Fruit fly (Drosophila melanogaster): ENCODE measurements around the gene CG3436.

Gene CG3436

DNA sequence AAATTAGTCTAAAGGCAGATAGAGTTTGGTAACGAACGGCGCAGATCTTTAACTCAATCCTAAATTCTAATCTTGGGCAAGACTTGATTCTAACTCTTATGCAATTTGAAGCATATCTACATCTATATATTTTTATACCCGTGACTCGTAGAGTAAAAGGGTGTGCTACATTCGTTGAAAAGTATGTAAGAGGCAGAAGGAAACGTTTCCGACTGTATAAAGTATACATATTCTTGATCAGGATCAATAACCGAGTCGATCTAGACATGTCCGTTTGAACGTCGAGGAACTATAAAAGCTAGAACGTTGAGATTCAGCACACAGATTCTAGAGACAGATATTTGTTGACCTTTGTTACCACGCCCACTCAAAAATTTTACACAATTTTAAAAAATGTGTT is 39.4 kb upstream of the CG3436 start, which contains the start of gene CG13694:
Gene CG13694 (minus strand): TSS at position 101 of the 400 bp plus-strand sequence.
- no peak for TF ChIP-seq her (GFP tag; optimal IDR thresholded peaks at IDR 0.05)
- no peak for TF ChIP-seq CG7928 (GFP tag; optimal IDR thresholded peaks at IDR 0.05)
- no peak for TF ChIP-seq h (optimal IDR thresholded peaks at IDR 0.05)
- no peak for TF ChIP-seq D19A (tag; optimal IDR thresholded peaks at IDR 0.05)
- TF ChIP-seq Gsc (GFP tag; IDR thresholded peaks at IDR 0.05) = no peak
- no peak for TF ChIP-seq cato (GFP tag; optimal IDR thresholded peaks at IDR 0.05; ENCODE audit: borderline replicate concordance)
- TF ChIP-seq CG7372 (GFP tag; IDR thresholded peaks at IDR 0.05) = no peak
- TF ChIP-seq E2f2 (GFP tag; IDR thresholded peaks at IDR 0.05) = no peak
- TF ChIP-seq CG2678 (tag; optimal IDR thresholded peaks at IDR 0.05) = no peak
- TF ChIP-seq CG7839 (tag; optimal IDR thresholded peaks at IDR 0.05) = no peak
- no peak for TF ChIP-seq CrebB (tag; optimal IDR thresholded peaks at IDR 0.05)
- TF ChIP-seq dan (GFP tag; IDR thresholded peaks at IDR 0.05) = no peak
- TF ChIP-seq CG10366 (GFP tag; IDR thresholded peaks at IDR 0.05) = no peak
- TF ChIP-seq CG6854 (GFP tag; optimal IDR thresholded peaks at IDR 0.05) = no peak
- no peak for TF ChIP-seq Lim3 (GFP tag; IDR thresholded peaks at IDR 0.05)
- TF ChIP-seq maf-S (GFP tag; optimal IDR thresholded peaks at IDR 0.05) = no peak
- no peak for TF ChIP-seq CG17912 (GFP tag; optimal IDR thresholded peaks at IDR 0.05)

dm6 chr2L:117750-118149 is 38.1 kb upstream of the CG3436 start:
- TF ChIP-seq CG15269 (tag; optimal IDR thresholded peaks at IDR 0.05) (peak; percentile 20), CG34376 (GFP tag; optimal IDR thresholded peaks at IDR 0.05) (peak; percentile 16), Pdp1 (GFP tag; optimal IDR thresholded peaks at IDR 0.05) (peak in 1 of 2 experiments; percentile 12), cwo (GFP tag; optimal IDR thresholded peaks at IDR 0.05) (peak; percentile 13), usp (GFP tag; optimal IDR thresholded peaks at IDR 0.05) (no peak), Fer1 (GFP tag; optimal IDR thresholded peaks at IDR 0.05) (peak; percentile 75), bsh (GFP tag; optimal IDR thresholded peaks at IDR 0.05) (peak in 1 of 2 experiments; percentile 33), HmgZ (tag; optimal IDR thresholded peaks at IDR 0.05) (peak; percentile 14), CG6683 (GFP tag; optimal IDR thresholded peaks at IDR 0.05) (peak; percentile 49), CG18011 (GFP tag; optimal IDR thresholded peaks at IDR 0.05) (no peak), CrebB (tag; optimal IDR thresholded peaks at IDR 0.05) (peak; percentile 20), Sox100B (GFP tag; optimal IDR thresholded peaks at IDR 0.05) (peak; percentile 38), CG12299 (tag; optimal IDR thresholded peaks at IDR 0.05) (peak; percentile 28), CG32767 (GFP tag; IDR thresholded peaks at IDR 0.05) (0 out of 2 replicates have a peak, but pooled peaks have one; percentile 29), CG16815 (GFP tag; optimal IDR thresholded peaks at IDR 0.05) (no peak), CG17385 (GFP tag; optimal IDR thresholded peaks at IDR 0.05) (peak; percentile 4), CG5180 (GFP tag; optimal IDR thresholded peaks at IDR 0.05) (peak; percentile 40), CG17568 (GFP tag; optimal IDR thresholded peaks at IDR 0.05) (peak; percentile 8), CG1603 (tag; optimal IDR thresholded peaks at IDR 0.05) (peak; percentile 14), ci (GFP tag; IDR thresholded peaks at IDR 0.05) (peak; percentile 72; the same call in 2 of the 3 replicates), ash1 (GFP tag; optimal IDR thresholded peaks at IDR 0.05) (peak; percentile 6), HmgD (GFP tag; optimal IDR thresholded peaks at IDR 0.05) (no peak), sim (GFP tag; IDR thresholded peaks at IDR 0.05) (no peak), CG2678 (tag; optimal IDR thresholded peaks at IDR 0.05) (peak; percentile 58), CG11247 (GFP tag; IDR thresholded peaks at IDR 0.05) (0 out of 2 replicates have a peak, but pooled peaks have one; percentile 5), Asciz (GFP tag; optimal IDR thresholded peaks at IDR 0.05) (peak; percentile 44), schlank (tag; optimal IDR thresholded peaks at IDR 0.05) (peak; percentile 37), CG11695 (GFP tag; IDR thresholded peaks at IDR 0.05) (peak; percentile 51; the same call in 1 of the 3 replicates), HHEX (GFP tag; optimal IDR thresholded peaks at IDR 0.05) (peak; percentile 61), lov (optimal IDR thresholded peaks at IDR 0.05) (no peak), lov (GFP tag; IDR thresholded peaks at IDR 0.05) (peak; percentile 61; the same call in 1 of the 3 replicates), CG4707 (GFP tag; optimal IDR thresholded peaks at IDR 0.05) (peak; percentile 22), CG33213 (GFP tag; optimal IDR thresholded peaks at IDR 0.05) (peak; percentile 19), CG13894 (tag; optimal IDR thresholded peaks at IDR 0.05) (peak; percentile 17), CG18599 (GFP tag; optimal IDR thresholded peaks at IDR 0.05) (peak; percentile 69)

Measured in whole organism, embryonic.